Fruit fly (Drosophila melanogaster) whole organism, pupa: ENCODE results near the gene CG7328.

Experiments used
- CG10348 ChIP-seq: fragments of 200-800 bp; sonication (Bioruptor generic); IDR thresholded peaks from 2 replicates; pipeline ENCODE4 v1.3.6; 2022; ENCODE audit warnings: missing biosample characterization, missing genetic modification characterization
- CG12605 ChIP-seq: fragments of 200-800 bp; sonication (Bioruptor generic); IDR thresholded peaks from 2 replicates; pipeline ENCODE4 v1.3.6; 2022; ENCODE audit warnings: missing biosample characterization, missing genetic modification characterization
- CG13204 ChIP-seq: fragments of 200-800 bp; sonication (Bioruptor generic); optimal IDR thresholded peaks from 2 replicates; lab custom pipeline; 2018; ENCODE audit warnings: missing biosample characterization, mild to moderate bottlenecking, missing genetic modification characterization, moderate library complexity
- CG14655 ChIP-seq: fragments of 200-800 bp; sonication (Bioruptor generic); optimal IDR thresholded peaks from 3 replicates; lab custom pipeline; 2017; ENCODE audit warnings: mild to moderate bottlenecking, missing biosample characterization, missing genetic modification reagents, missing genetic modification characterization
- CG15710 ChIP-seq: fragments of 200-800 bp; sonication (Bioruptor generic); optimal IDR thresholded peaks from 2 replicates; lab custom pipeline; 2018; ENCODE audit warnings: missing biosample characterization, mild to moderate bottlenecking, missing genetic modification characterization, moderate library complexity
- CG17806 ChIP-seq: fragments of 200-800 bp; sonication (Bioruptor generic); optimal IDR thresholded peaks from 2 replicates; lab custom pipeline; 2018; ENCODE audit warnings: missing biosample characterization, mild to moderate bottlenecking, missing genetic modification characterization, moderate library complexity
- CG32121 ChIP-seq: fragments of 200-800 bp; sonication (Bioruptor generic); IDR thresholded peaks from 2 replicates; pipeline ENCODE4 v1.3.6; 2022; ENCODE audit warnings: missing biosample characterization, missing genetic modification characterization
- CG34367 ChIP-seq: fragments of 200-800 bp; sonication (Bioruptor generic); optimal IDR thresholded peaks from 2 replicates; lab custom pipeline; 2018; ENCODE audit warnings: missing biosample characterization, mild to moderate bottlenecking, missing genetic modification characterization
- CG4496 ChIP-seq: fragments of 200-800 bp; sonication (Bioruptor generic); IDR thresholded peaks from 3 replicates; pipeline ENCODE4 v1.3.6; 2022; ENCODE audit warnings: missing biosample characterization, missing genetic modification characterization
- CG8159 ChIP-seq: fragments of 200-800 bp; sonication (Bioruptor generic); optimal IDR thresholded peaks from 3 replicates; lab custom pipeline; 2018; ENCODE audit warnings: missing biosample characterization, mild to moderate bottlenecking, missing genetic modification characterization, moderate library complexity
- CG8301 ChIP-seq: fragments of 200-800 bp; sonication (Bioruptor generic); optimal IDR thresholded peaks from 2 replicates; lab custom pipeline; 2018; ENCODE audit warnings: missing biosample characterization, mild to moderate bottlenecking, missing genetic modification characterization
- CG9948 ChIP-seq: fragments of 200-800 bp; sonication (Bioruptor generic); optimal IDR thresholded peaks from 2 replicates; lab custom pipeline; 2018; ENCODE audit warnings: missing biosample characterization, mild to moderate bottlenecking, missing genetic modification characterization, moderate library complexity
- D1 ChIP-seq: fragments of 200-800 bp; sonication (Bioruptor generic); optimal IDR thresholded peaks from 2 replicates; lab custom pipeline; 2018; ENCODE audit warnings: missing biosample characterization, mild to moderate bottlenecking, missing genetic modification characterization, moderate library complexity
- EcR ChIP-seq: fragments of 200-800 bp; sonication (Bioruptor generic); optimal IDR thresholded peaks from 3 replicates; lab custom pipeline; 2019; ENCODE audit warnings: missing biosample characterization, missing genetic modification characterization, mild to moderate bottlenecking, moderate library complexity, missing genetic modification reagents
- Ets98B ChIP-seq: fragments of 200-800 bp; sonication (Bioruptor generic); IDR thresholded peaks from 2 replicates; pipeline ENCODE4 v1.3.6; 2022; ENCODE audit warnings: missing biosample characterization, missing genetic modification characterization
- Pif1A ChIP-seq: fragments of 200-800 bp; sonication (Bioruptor generic); optimal IDR thresholded peaks from 3 replicates; lab custom pipeline; 2016; ENCODE audit warnings: missing biosample characterization, missing genetic modification characterization
- Pif1B ChIP-seq: fragments of 200-800 bp; sonication (Bioruptor generic); optimal IDR thresholded peaks from 3 replicates; lab custom pipeline; 2016; ENCODE audit warnings: missing biosample characterization, missing genetic modification characterization
- Snoo ChIP-seq: fragments of 200-800 bp; sonication (Bioruptor generic); optimal IDR thresholded peaks from 3 replicates; lab custom pipeline; 2017; ENCODE audit warnings: missing biosample characterization, mild to moderate bottlenecking, missing genetic modification characterization, inconsistent platforms
- fd96Ca ChIP-seq: fragments of 200-800 bp; sonication (Bioruptor generic); IDR thresholded peaks from 3 replicates; pipeline ENCODE4 v1.3.6; 2022; ENCODE audit warnings: missing biosample characterization, missing genetic modification characterization
- gl ChIP-seq: fragments of 200-800 bp; sonication (Bioruptor generic); optimal IDR thresholded peaks from 2 replicates; lab custom pipeline; 2018; ENCODE audit warnings: missing biosample characterization, mild to moderate bottlenecking, missing genetic modification characterization
- rn ChIP-seq: fragments of 200-800 bp; sonication (Bioruptor generic); IDR thresholded peaks from 2 replicates; pipeline ENCODE4 v1.3.6; 2022; ENCODE audit warnings: missing biosample characterization, missing genetic modification characterization

CG7328 gene

dm6 chr3L:20140589-20141207, at the start of gene CG7328:
CG7328 (minus strand) TSS chr3L:20140607.
- TF ChIP-seq rn (GFP tag; lab: Robert Waterston, UW) (no peak), CG17806 (tag; lab: Kevin White, UChicago) (no peak), CG32121 (GFP tag; lab: Robert Waterston, UW) (0 out of 2 replicates have a peak, but pooled peaks have one; percentile 31), CG8301 (tag; lab: Kevin White, UChicago) (no peak)

- TF ChIP-seq fd96Ca (GFP tag; lab: Robert Waterston, UW) (peak; percentile 55; the same call in 1 of the 3 replicates), EcR (peak; percentile 20), CG12605 (GFP tag; lab: Robert Waterston, UW) (0 out of 2 replicates have a peak, but pooled peaks have one; percentile 13), Pif1A (GFP tag; lab: Kevin White, UChicago) (no peak), Pif1B (GFP tag; lab: Kevin White, UChicago) (peak; percentile 3), Ets98B (GFP tag; lab: Robert Waterston, UW) (peak; percentile 32; the same call in 1 of the 2 replicates)
Measured at dm6 chr3L:20187885-20188570, 47.6 kb upstream of the CG7328 start, which contains the start of gene Ssk. Ssk (plus strand) TSS chr3L:20188522.

- peak; percentile 11 for TF ChIP-seq CG17806 (tag; lab: Kevin White, UChicago)
- TF ChIP-seq Ets98B (GFP tag; lab: Robert Waterston, UW), result peak; percentile 23; the same call in 1 of the 2 replicates
- TF ChIP-seq fd96Ca (GFP tag; lab: Robert Waterston, UW), result no peak
- TF ChIP-seq Pif1B (GFP tag; lab: Kevin White, UChicago), result no peak
- no peak for TF ChIP-seq CG10348
- TF ChIP-seq CG34367 (tag; lab: Kevin White, UChicago), result peak; percentile 29
- no peak for TF ChIP-seq D1 (tag; lab: Kevin White, UChicago)
- no peak for TF ChIP-seq Pif1A (GFP tag; lab: Kevin White, UChicago)
- TF ChIP-seq CG14655 (GFP tag; lab: Kevin White, UChicago), result no peak
- TF ChIP-seq CG4496 (GFP tag; lab: Robert Waterston, UW), result no peak
- peak; percentile 4 for TF ChIP-seq CG15710
- TF ChIP-seq CG12605 (GFP tag; lab: Robert Waterston, UW), result no peak
- peak; percentile 2 for TF ChIP-seq CG8159 (tag; lab: Kevin White, UChicago)
- TF ChIP-seq Snoo (tag; lab: Kevin White, UChicago), result no peak
- TF ChIP-seq rn (GFP tag; lab: Robert Waterston, UW), result no peak
- no peak for TF ChIP-seq CG32121 (GFP tag; lab: Robert Waterston, UW)
- TF ChIP-seq EcR, result peak; percentile 74
- peak; percentile 70 for TF ChIP-seq CG13204 (GFP tag; lab: Kevin White, UChicago)
- no peak for TF ChIP-seq CG9948
- no peak for TF ChIP-seq gl (tag; lab: Kevin White, UChicago)
- TF ChIP-seq CG8301 (tag; lab: Kevin White, UChicago), result no peak
- TF ChIP-seq, all 21 proteins: peak for 7
Measured at dm6 chr3L:20186294-20187020, 46.0 kb upstream of the CG7328 start.

- TF ChIP-seq CG8301 (tag; lab: Kevin White, UChicago) (no peak), Snoo (tag; lab: Kevin White, UChicago) (no peak), gl (tag; lab: Kevin White, UChicago) (no peak), EcR (no peak), Pif1A (GFP tag; lab: Kevin White, UChicago) (no peak), CG32121 (GFP tag; lab: Robert Waterston, UW) (no peak), fd96Ca (GFP tag; lab: Robert Waterston, UW) (no peak), rn (GFP tag; lab: Robert Waterston, UW) (no peak), CG34367 (tag; lab: Kevin White, UChicago) (no peak), Ets98B (GFP tag; lab: Robert Waterston, UW) (no peak)
Measured at dm6 chr3L:20185886-20186285, 45.5 kb upstream of the CG7328 start.

dm6 chr3L:20185206-20185868, 44.9 kb upstream of the CG7328 start:
- no peak for TF ChIP-seq D1 (tag; lab: Kevin White, UChicago)
- TF ChIP-seq EcR, result peak; percentile 1
- peak; percentile 23 for TF ChIP-seq Pif1B (GFP tag; lab: Kevin White, UChicago)
- no peak for TF ChIP-seq Snoo (tag; lab: Kevin White, UChicago)
- TF ChIP-seq rn (GFP tag; lab: Robert Waterston, UW), result no peak
- no peak for TF ChIP-seq CG4496 (GFP tag; lab: Robert Waterston, UW)
- TF ChIP-seq CG17806 (tag; lab: Kevin White, UChicago), result peak; percentile 25
- no peak for TF ChIP-seq CG12605 (GFP tag; lab: Robert Waterston, UW)
- peak; percentile 74 for TF ChIP-seq CG15710
- TF ChIP-seq CG14655 (GFP tag; lab: Kevin White, UChicago), result peak; percentile 70
- TF ChIP-seq CG34367 (tag; lab: Kevin White, UChicago), result peak; percentile 74
- TF ChIP-seq CG13204 (GFP tag; lab: Kevin White, UChicago), result no peak
- no peak for TF ChIP-seq gl (tag; lab: Kevin White, UChicago)
- no peak for TF ChIP-seq Ets98B (GFP tag; lab: Robert Waterston, UW)
- TF ChIP-seq CG8159 (tag; lab: Kevin White, UChicago), result peak; percentile 63
- TF ChIP-seq CG8301 (tag; lab: Kevin White, UChicago), result peak; percentile 41
- TF ChIP-seq CG32121 (GFP tag; lab: Robert Waterston, UW), result no peak
- TF ChIP-seq Pif1A (GFP tag; lab: Kevin White, UChicago), result peak; percentile 0
- TF ChIP-seq CG10348, result 0 out of 2 replicates have a peak, but pooled peaks have one; percentile 35
- TF ChIP-seq fd96Ca (GFP tag; lab: Robert Waterston, UW), result no peak
- TF ChIP-seq CG9948, result peak; percentile 57
